Worm (Caenorhabditis elegans): Measurements from ENCODE around the gene F53B1.8.

F53B1.8 gene

DNA sequence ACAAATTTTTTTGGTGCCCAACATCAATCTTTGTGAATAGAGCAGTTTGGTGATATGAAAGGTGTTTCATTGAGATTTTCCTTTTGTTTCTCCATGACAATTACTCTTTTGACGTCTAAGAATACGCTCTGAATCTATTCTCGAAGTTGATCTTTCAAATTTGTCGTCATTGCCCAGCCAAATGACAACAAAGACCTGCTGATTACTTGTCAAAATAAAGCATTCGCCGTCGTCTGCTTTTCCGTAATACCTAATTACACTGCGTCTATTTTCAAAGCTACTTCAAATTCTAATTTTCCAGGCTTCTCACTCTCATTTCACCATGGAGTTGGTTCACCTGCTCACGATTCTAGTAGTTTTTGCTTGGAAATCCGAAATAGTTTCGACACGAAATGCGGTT lies 24.7 kb downstream of the F53B1.8 start, which contains the start of gene F53B1.3:
TSS of gene F53B1.3 (plus strand) at position 301 of the 400 bp plus-strand sequence.
- TF ChIP-seq ceh-16 (tag; optimal IDR thresholded peaks at IDR 0.05), result no peak
- no peak for TF ChIP-seq nhr-237 (tag; optimal IDR thresholded peaks at IDR 0.05)
- TF ChIP-seq lsy-12 (tag; optimal IDR thresholded peaks at IDR 0.05), result no peak
- TF ChIP-seq elt-3 (tag; optimal IDR thresholded peaks at IDR 0.05), result no peak
- no peak for TF ChIP-seq ztf-11 (tag; optimal IDR thresholded peaks at IDR 0.05)
- TF ChIP-seq ama-1 (optimal IDR thresholded peaks at IDR 0.05), result no peak
- TF ChIP-seq eor-1 (tag; optimal IDR thresholded peaks at IDR 0.05), result no peak

DNA sequence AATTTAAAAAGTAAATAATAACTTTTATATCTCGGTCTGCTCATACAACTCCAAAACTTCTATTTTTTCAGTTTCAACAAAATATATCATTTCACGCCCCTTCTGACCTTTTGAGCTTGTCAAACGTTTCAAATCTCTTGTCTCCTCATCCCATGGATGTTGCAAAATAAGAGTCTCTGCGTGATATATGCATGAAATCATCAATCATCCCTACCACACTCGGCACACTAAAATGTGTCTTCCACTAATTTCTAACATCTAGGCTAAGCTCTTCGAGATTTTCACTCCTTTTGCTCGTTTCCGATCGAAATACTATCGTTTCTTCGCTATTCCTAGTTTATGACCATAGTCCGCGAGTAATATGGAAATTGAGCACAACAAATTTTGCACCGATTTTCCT lies 31.0 kb downstream of the F53B1.8 start:
- TF ChIP-seq nhr-43 (tag; optimal IDR thresholded peaks at IDR 0.05; ENCODE audit: poor library complexity, severe bottlenecking), result no peak
- peak; percentile 34 for TF ChIP-seq lin-39 (tag; optimal IDR thresholded peaks at IDR 0.05)
- no peak for TF ChIP-seq nhr-237 (tag; optimal IDR thresholded peaks at IDR 0.05)

DNA sequence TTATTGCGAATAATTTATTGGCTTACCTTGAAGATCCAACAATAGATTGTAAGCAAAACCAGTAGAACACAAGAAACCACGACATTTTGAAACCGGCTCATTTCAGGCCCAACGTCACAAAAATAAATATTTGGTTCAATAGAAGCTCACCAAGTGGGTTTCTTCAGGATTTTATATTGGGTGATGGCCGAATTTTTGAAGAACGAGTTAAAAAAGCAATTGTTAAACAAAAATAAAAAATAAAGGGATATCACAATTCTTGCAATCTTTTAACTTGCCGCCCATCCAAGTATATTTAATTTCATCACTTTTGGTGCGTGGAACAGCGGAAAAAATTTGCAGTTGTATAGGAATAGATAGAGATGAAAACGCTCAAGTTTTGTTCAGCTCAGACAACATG lies 33.2 kb downstream of the F53B1.8 start, which contains the start of gene T21D9.2:
TSS of gene T21D9.2 (minus strand) at position 101 of the 400 bp plus-strand sequence.
- TF ChIP-seq lin-15B (tag; optimal IDR thresholded peaks at IDR 0.05) (no peak), hmg-11 (tag; optimal IDR thresholded peaks at IDR 0.05) (no peak), nhr-237 (tag; optimal IDR thresholded peaks at IDR 0.05) (no peak), nhr-67 (tag; optimal IDR thresholded peaks at IDR 0.05) (no peak), nhr-76 (tag; optimal IDR thresholded peaks at IDR 0.05) (no peak), jun-1 (tag; optimal IDR thresholded peaks at IDR 0.05) (no peak), ama-1 (optimal IDR thresholded peaks at IDR 0.05) (no peak), snpc-4 (tag; optimal IDR thresholded peaks at IDR 0.05) (no peak), pha-4 (tag; optimal IDR thresholded peaks at IDR 0.05) (no peak), ZK546.5 (tag; optimal IDR thresholded peaks at IDR 0.05) (no peak), tbx-2 (tag; optimal IDR thresholded peaks at IDR 0.05) (no peak), ceh-16 (tag; optimal IDR thresholded peaks at IDR 0.05) (no peak)

DNA sequence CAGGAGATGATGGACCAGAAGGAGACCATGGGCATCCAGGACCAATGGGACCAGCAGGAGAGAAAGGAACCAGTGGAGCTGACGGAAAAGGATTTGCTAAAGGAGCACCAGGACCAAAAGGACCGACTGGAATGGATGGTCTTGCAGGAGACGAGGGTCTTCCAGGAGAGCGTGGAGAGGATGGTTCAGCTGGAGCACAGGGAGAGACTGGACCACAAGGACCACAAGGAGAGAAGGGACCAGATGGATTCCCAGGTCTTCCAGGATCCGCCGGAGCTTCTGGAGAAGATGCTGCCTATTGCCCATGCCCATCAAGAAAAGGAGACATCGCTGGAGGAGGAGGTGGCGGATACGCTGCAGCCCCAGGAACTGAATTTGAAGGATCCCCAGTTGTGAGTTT lies 35.9 kb downstream of the F53B1.8 start:
- TF ChIP-seq nhr-23 (tag; optimal IDR thresholded peaks at IDR 0.05), result no peak

DNA sequence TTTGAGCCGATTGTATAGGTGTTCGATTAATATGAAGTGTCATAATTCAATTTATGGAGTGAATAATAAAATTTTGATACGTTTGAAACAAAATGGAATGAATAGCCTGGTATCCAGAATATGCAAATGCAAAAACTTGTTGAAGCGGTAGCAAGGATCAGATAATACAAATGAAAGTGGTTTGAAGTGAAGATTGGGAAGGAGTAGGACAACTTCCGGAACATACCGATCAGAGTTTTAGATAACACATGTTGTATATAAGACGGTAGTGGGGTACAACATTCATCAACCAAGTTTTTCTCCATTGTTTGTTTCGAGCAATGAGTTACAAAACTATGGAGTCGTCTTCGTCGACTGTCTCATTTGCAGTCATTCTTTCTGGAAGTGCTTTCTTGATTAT lies 36.9 kb downstream of the F53B1.8 start, which contains the start of gene col-164:
TSS of gene col-164 (plus strand) at position 301 of the 400 bp plus-strand sequence.
- TF ChIP-seq nfya-1 (tag; optimal IDR thresholded peaks at IDR 0.05; ENCODE audit: insufficient read depth) (no peak), nhr-237 (tag; optimal IDR thresholded peaks at IDR 0.05) (no peak), hmg-11 (tag; optimal IDR thresholded peaks at IDR 0.05) (no peak), ztf-11 (tag; optimal IDR thresholded peaks at IDR 0.05) (no peak), skn-1 (tag; optimal IDR thresholded peaks at IDR 0.05) (no peak), jun-1 (tag; optimal IDR thresholded peaks at IDR 0.05) (no peak), egl-5 (tag; optimal IDR thresholded peaks at IDR 0.05) (no peak), fkh-2 (tag; optimal IDR thresholded peaks at IDR 0.05) (no peak), nhr-23 (tag; optimal IDR thresholded peaks at IDR 0.05) (no peak), nhr-12 (tag; optimal IDR thresholded peaks at IDR 0.05) (no peak), zag-1 (tag; optimal IDR thresholded peaks at IDR 0.05) (no peak)

DNA sequence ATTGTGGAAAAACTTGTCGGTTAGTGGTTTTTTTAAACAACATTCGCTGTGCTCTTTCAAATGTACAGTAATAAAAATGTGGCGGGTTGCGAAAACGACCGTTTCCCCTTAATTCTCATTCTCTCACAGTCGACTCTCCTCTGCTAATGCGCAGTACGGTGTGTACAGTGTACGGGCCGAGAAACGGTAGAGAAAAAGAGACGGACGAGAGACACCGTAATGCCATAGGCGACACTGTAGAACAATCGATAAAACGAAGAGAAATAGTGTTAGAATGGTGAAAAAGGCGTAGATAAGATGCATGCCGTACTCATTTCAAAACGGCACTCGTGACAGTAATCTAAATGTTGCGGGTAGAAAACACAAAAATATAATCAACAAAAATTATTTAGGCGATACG lies 39.5 kb downstream of the F53B1.8 start:
- TF ChIP-seq lin-15B (tag; optimal IDR thresholded peaks at IDR 0.05) (no peak), nhr-12 (tag; optimal IDR thresholded peaks at IDR 0.05) (no peak), ceh-9 (tag; optimal IDR thresholded peaks at IDR 0.05) (no peak), nhr-28 (tag; optimal IDR thresholded peaks at IDR 0.05) (no peak), mdl-1 (tag; optimal IDR thresholded peaks at IDR 0.05) (no peak), ceh-28 (tag; optimal IDR thresholded peaks at IDR 0.05) (peak; percentile 64), aly-2 (tag; optimal IDR thresholded peaks at IDR 0.05) (no peak), elt-1 (tag; optimal IDR thresholded peaks at IDR 0.05) (no peak), R02D3.7 (tag; optimal IDR thresholded peaks at IDR 0.05) (no peak), nhr-77 (tag; optimal IDR thresholded peaks at IDR 0.05) (no peak), elt-3 (tag; optimal IDR thresholded peaks at IDR 0.05) (no peak), nhr-23 (tag; optimal IDR thresholded peaks at IDR 0.05) (peak; percentile 50), ZK546.5 (tag; optimal IDR thresholded peaks at IDR 0.05) (no peak), nfya-1 (tag; optimal IDR thresholded peaks at IDR 0.05; ENCODE audit: insufficient read depth) (peak; percentile 64), egl-5 (tag; optimal IDR thresholded peaks at IDR 0.05) (no peak), fkh-10 (GFP tag; optimal IDR thresholded peaks at IDR 0.05) (no peak), zag-1 (tag; optimal IDR thresholded peaks at IDR 0.05) (no peak), eor-1 (tag; optimal IDR thresholded peaks at IDR 0.05) (no peak), fkh-2 (tag; optimal IDR thresholded peaks at IDR 0.05) (no peak), unc-62 (GFP tag; optimal IDR thresholded peaks at IDR 0.05) (no peak), nhr-67 (tag; optimal IDR thresholded peaks at IDR 0.05) (no peak), lin-39 (tag; optimal IDR thresholded peaks at IDR 0.05) (no peak), tbx-2 (tag; optimal IDR thresholded peaks at IDR 0.05) (no peak), nhr-76 (tag; optimal IDR thresholded peaks at IDR 0.05) (no peak), hmg-11 (tag; optimal IDR thresholded peaks at IDR 0.05) (peak; percentile 7), egl-27 (tag; optimal IDR thresholded peaks at IDR 0.05) (no peak), snpc-4 (tag; optimal IDR thresholded peaks at IDR 0.05) (no peak), nhr-11 (tag; optimal IDR thresholded peaks at IDR 0.05) (no peak), lsy-12 (tag; optimal IDR thresholded peaks at IDR 0.05) (no peak), pha-4 (tag; optimal IDR thresholded peaks at IDR 0.05) (peak; percentile 66), skn-1 (tag; optimal IDR thresholded peaks at IDR 0.05) (no peak), ztf-11 (tag; optimal IDR thresholded peaks at IDR 0.05) (no peak), jun-1 (tag; optimal IDR thresholded peaks at IDR 0.05) (no peak), mml-1 (tag; optimal IDR thresholded peaks at IDR 0.05) (no peak), ztf-4 (tag; optimal IDR thresholded peaks at IDR 0.05) (no peak), ama-1 (optimal IDR thresholded peaks at IDR 0.05) (no peak), nhr-237 (tag; optimal IDR thresholded peaks at IDR 0.05) (no peak)

Measured in whole organism, L3 larva.